Worm (Caenorhabditis elegans) whole organism, young adult: ENCODE measurements around the gene F02D10.2.

Experiments used
- F23B12.7 ChIP-seq: sonication (generic microtip); optimal IDR thresholded peaks from 2 replicates; lab custom pipeline; 2017; ENCODE audit warnings: missing genetic modification characterization, mild to moderate bottlenecking, missing compliant biosample characterization, antibody characterized with exemption, moderate library complexity; ENCODE audit not compliant: insufficient read depth
- F49E8.2 ChIP-seq: sonication (generic microtip); optimal IDR thresholded peaks from 3 replicates; lab custom pipeline; 2017; ENCODE audit warnings: missing genetic modification characterization, mild to moderate bottlenecking, missing compliant biosample characterization, antibody characterized with exemption, moderate library complexity; ENCODE audit not compliant: insufficient read depth
- bed-1 ChIP-seq: fragments of 200-800 bp; sonication (Bioruptor generic); IDR thresholded peaks from 2 replicates; pipeline ENCODE4 v1.3.6; 2022; ENCODE audit warnings: missing genetic modification reagents, missing genetic modification characterization, missing compliant biosample characterization
- him-1 ChIP-seq: sonication (generic microtip); optimal IDR thresholded peaks from 2 replicates; lab custom pipeline; 2016; ENCODE audit warnings: missing genotype, missing genetic modification reagents, missing genetic modification characterization, missing compliant biosample characterization
- hsf-1 ChIP-seq: fragments of 200-800 bp; sonication (Bioruptor generic); IDR thresholded peaks from 2 replicates; pipeline ENCODE4 v1.3.6; 2022; ENCODE audit warnings: missing genetic modification reagents, missing genetic modification characterization, missing compliant biosample characterization
- snpc-1.3 ChIP-seq: sonication (generic microtip); optimal IDR thresholded peaks from 2 replicates; lab custom pipeline; 2017; ENCODE audit warnings: missing genetic modification characterization, mild to moderate bottlenecking, missing compliant biosample characterization, antibody characterized with exemption, moderate library complexity, missing genotype, missing genetic modification reagents; ENCODE audit not compliant: insufficient read depth
- snpc-4 ChIP-seq, 5 experiments: fragments of 150-350 bp in 1 of 5; sonication (generic microtip) in 4 of 5; optimal IDR thresholded peaks; 2 replicates each; lab custom pipeline; 2014 to 2018; ENCODE audit warnings: missing genetic modification characterization in 5 of 5, missing biosample characterization in 3 of 5, antibody characterized with exemption in 2 of 5, mild to moderate bottlenecking in 2 of 5, missing compliant biosample characterization in 2 of 5, missing genotype in 2 of 5, moderate library complexity in 2 of 5, missing genetic modification reagents in 1 of 5
- unc-62 ChIP-seq: fragments of 150-350 bp; optimal IDR thresholded peaks from 2 replicates; lab custom pipeline; 2014; ENCODE audit warnings: missing biosample characterization, missing genetic modification reagents, missing genetic modification characterization

- TF ChIP-seq hsf-1 (GFP tag; lab: Robert Waterston, UW) = no peak
- no peak for TF ChIP-seq him-1 (tag; lab: Kevin White, UChicago)
- no peak for TF ChIP-seq F23B12.7 (tag; lab: Kevin White, UChicago)
- TF ChIP-seq bed-1 = no peak
- no peak for TF ChIP-seq F49E8.2 (tag; lab: Kevin White, UChicago)
- no peak for TF ChIP-seq snpc-4 (GFP tag; optimal IDR thresholded peaks at IDR 0.05; lab: Kevin White, UChicago)
- no peak for TF ChIP-seq snpc-4 (tag; optimal IDR thresholded peaks at IDR 0.05; lab: Kevin White, UChicago)
- TF ChIP-seq snpc-1.3 (tag; lab: Kevin White, UChicago) = no peak
- no peak for TF ChIP-seq unc-62
Measured at ce11 chrX:13421068-13421467, 42.6 kb downstream of the F02D10.2 start.
